Worm (Caenorhabditis elegans) whole organism, young adult: Measurements from ENCODE around the gene tiar-2.

Source experiments
- dpl-1 ChIP-seq: fragments of 150-350 bp; optimal IDR thresholded peaks from 2 replicates; lab custom pipeline; 2014; ENCODE audit warnings: missing biosample characterization, missing genetic modification reagents, missing genetic modification characterization
- unc-62 ChIP-seq: fragments of 150-350 bp; optimal IDR thresholded peaks from 2 replicates; lab custom pipeline; 2014; ENCODE audit warnings: missing biosample characterization, missing genetic modification reagents, missing genetic modification characterization
- ztf-18 ChIP-seq: sonication (generic microtip); optimal IDR thresholded peaks from 2 replicates; lab custom pipeline; 2016; ENCODE audit warnings: missing genotype, mild to moderate bottlenecking, missing genetic modification characterization, missing compliant biosample characterization

- no peak for TF ChIP-seq ztf-18 (tag; lab: Kevin White, UChicago)
- TF ChIP-seq dpl-1 (GFP tag; lab: Kevin White, UChicago), result no peak
- TF ChIP-seq unc-62 (GFP tag; lab: Kevin White, UChicago), result no peak
Observed at ce11 chrII:12795188-12795587, 26.7 kb downstream of the tiar-2 start.
